Worm (Caenorhabditis elegans): ENCODE results near the gene nlp-70.

The nlp-70 gene

DNA sequence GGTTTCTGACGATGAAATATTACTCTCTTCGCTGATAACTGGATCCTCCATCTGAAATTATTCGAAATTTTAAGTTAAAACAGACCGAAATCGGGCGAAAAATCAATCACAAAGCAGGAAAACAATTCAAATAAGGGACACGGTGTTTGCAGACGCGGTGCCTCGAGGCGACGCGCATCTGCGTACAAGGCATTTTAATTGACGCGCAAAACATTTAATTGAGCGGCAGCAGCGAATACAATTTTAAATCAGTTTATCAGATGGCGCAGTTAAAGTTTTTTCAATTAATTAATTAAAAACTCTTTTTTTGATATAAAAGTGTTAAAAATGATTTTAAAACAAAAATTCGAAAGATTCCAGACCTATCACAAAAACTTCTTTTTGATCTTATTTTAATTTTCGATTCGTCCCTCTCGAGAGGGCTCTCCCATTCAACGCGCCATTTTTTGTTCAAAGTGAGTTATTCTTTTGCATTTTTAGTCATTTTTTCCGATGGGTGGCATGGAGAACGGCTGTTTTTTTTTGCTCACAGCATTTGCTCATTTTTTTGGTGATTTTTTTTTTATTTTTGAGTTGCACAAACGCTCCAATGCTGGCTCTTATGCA lies 38.9 kb upstream of the nlp-70 start, which contains the start of gene phf-10 (continued):
- peak; percentile 39 for TF ChIP-seq dpl-1 (GFP tag; optimal IDR thresholded peaks at IDR 0.05)
- no peak for TF ChIP-seq repo-1 (tag; optimal IDR thresholded peaks at IDR 0.05)
- no peak for TF ChIP-seq hsf-1 (GFP tag; IDR thresholded peaks at IDR 0.05)
- TF ChIP-seq egl-18 (GFP tag; IDR thresholded peaks at IDR 0.05): no peak
- TF ChIP-seq lin-40 (tag; optimal IDR thresholded peaks at IDR 0.05): no peak
- no peak for TF ChIP-seq hmg-20 (GFP tag; IDR thresholded peaks at IDR 0.05)
- no peak for TF ChIP-seq lag-1 (GFP tag; IDR thresholded peaks at IDR 0.05)
- TF ChIP-seq fkh-3 (tag; optimal IDR thresholded peaks at IDR 0.05): no peak
- no peak for TF ChIP-seq atf-7 (tag; optimal IDR thresholded peaks at IDR 0.05)
- no peak for TF ChIP-seq let-607 (tag; optimal IDR thresholded peaks at IDR 0.05)
- TF ChIP-seq sea-2 (GFP tag; IDR thresholded peaks at IDR 0.05): no peak
- no peak for TF ChIP-seq ceh-58 (GFP tag; IDR thresholded peaks at IDR 0.05)
- no peak for TF ChIP-seq nhr-90 (tag; optimal IDR thresholded peaks at IDR 0.05)
- TF ChIP-seq D2030.7 (GFP tag; IDR thresholded peaks at IDR 0.05): no peak
- TF ChIP-seq snpc-1.3 (tag; optimal IDR thresholded peaks at IDR 0.05; ENCODE audit: insufficient read depth): no peak
- no peak for TF ChIP-seq cebp-1 (GFP tag; IDR thresholded peaks at IDR 0.05)
- TF ChIP-seq cebp-1 (tag; optimal IDR thresholded peaks at IDR 0.05): peak; percentile 3
- TF ChIP-seq nhr-27 (tag; optimal IDR thresholded peaks at IDR 0.05): no peak
- TF ChIP-seq lsl-1 (GFP tag; optimal IDR thresholded peaks at IDR 0.05): peak; percentile 19
- TF ChIP-seq nhr-179 (tag; optimal IDR thresholded peaks at IDR 0.05): no peak
- TF ChIP-seq madf-10 (tag; optimal IDR thresholded peaks at IDR 0.05): no peak
- TF ChIP-seq B0019.2 (GFP tag; conservative IDR thresholded peaks at IDR 0.05): no peak
- TF ChIP-seq gei-17 (GFP tag; optimal IDR thresholded peaks at IDR 0.05): no peak
- no peak for TF ChIP-seq snpc-4 (GFP tag; optimal IDR thresholded peaks at IDR 0.05)
- peak in 1 of 4 experiments; percentile 25 for TF ChIP-seq snpc-4 (tag; optimal IDR thresholded peaks at IDR 0.05)
- peak; percentile 31; the same call in 1 of the 2 replicates for TF ChIP-seq ceh-91 (GFP tag; IDR thresholded peaks at IDR 0.05)
- peak; percentile 40 for TF ChIP-seq lin-54 (GFP tag; optimal IDR thresholded peaks at IDR 0.05)
- TF ChIP-seq dox-1 (GFP tag; IDR thresholded peaks at IDR 0.05): 0 out of 2 replicates have a peak, but pooled peaks have one; percentile 27
- TF ChIP-seq nhr-120 (GFP tag; IDR thresholded peaks at IDR 0.05): no peak
- no peak for TF ChIP-seq B0336.3 (GFP tag; IDR thresholded peaks at IDR 0.05)
- no peak for TF ChIP-seq Y79H2A.3 (GFP tag; conservative IDR thresholded peaks at IDR 0.05)
- TF ChIP-seq lin-26 (GFP tag; IDR thresholded peaks at IDR 0.05): no peak
- TF ChIP-seq nfya-1 (tag; optimal IDR thresholded peaks at IDR 0.05; ENCODE audit: borderline replicate concordance, insufficient read depth): no peak
- no peak for TF ChIP-seq lir-1 (GFP tag; conservative IDR thresholded peaks at IDR 0.05)
- TF ChIP-seq efl-1 (GFP tag; optimal IDR thresholded peaks at IDR 0.05): peak; percentile 87
- no peak for TF ChIP-seq mel-28 (tag; optimal IDR thresholded peaks at IDR 0.05; ENCODE audit: borderline replicate concordance)
- TF ChIP-seq egrh-3 (GFP tag; IDR thresholded peaks at IDR 0.05): no peak
- no peak for TF ChIP-seq F55B11.4 (tag; optimal IDR thresholded peaks at IDR 0.05; ENCODE audit: borderline replicate concordance, insufficient read depth)
- TF ChIP-seq ceh-79 (tag; optimal IDR thresholded peaks at IDR 0.05): no peak
- no peak for TF ChIP-seq tbp1 (GFP tag; optimal IDR thresholded peaks at IDR 0.05)
- TF ChIP-seq zfh-2 (GFP tag; conservative IDR thresholded peaks at IDR 0.05): no peak
- TF ChIP-seq mcd-1 (GFP tag; IDR thresholded peaks at IDR 0.05): peak; percentile 50; the same call in 1 of the 2 replicates
- TF ChIP-seq madf-6 (GFP tag; IDR thresholded peaks at IDR 0.05): peak; percentile 68
- no peak for TF ChIP-seq attf-5 (GFP tag; optimal IDR thresholded peaks at IDR 0.05)
- no peak for TF ChIP-seq C17E4.6 (GFP tag; IDR thresholded peaks at IDR 0.05)
- TF ChIP-seq snpc-3.4 (tag; optimal IDR thresholded peaks at IDR 0.05): no peak
- no peak for TF ChIP-seq mxl-1 (tag; optimal IDR thresholded peaks at IDR 0.05)
- TF ChIP-seq ceh-27 (GFP tag; optimal IDR thresholded peaks at IDR 0.05): no peak
